Fruit fly (Drosophila melanogaster): ENCODE results near the gene CG10553.

The CG10553 gene

DNA sequence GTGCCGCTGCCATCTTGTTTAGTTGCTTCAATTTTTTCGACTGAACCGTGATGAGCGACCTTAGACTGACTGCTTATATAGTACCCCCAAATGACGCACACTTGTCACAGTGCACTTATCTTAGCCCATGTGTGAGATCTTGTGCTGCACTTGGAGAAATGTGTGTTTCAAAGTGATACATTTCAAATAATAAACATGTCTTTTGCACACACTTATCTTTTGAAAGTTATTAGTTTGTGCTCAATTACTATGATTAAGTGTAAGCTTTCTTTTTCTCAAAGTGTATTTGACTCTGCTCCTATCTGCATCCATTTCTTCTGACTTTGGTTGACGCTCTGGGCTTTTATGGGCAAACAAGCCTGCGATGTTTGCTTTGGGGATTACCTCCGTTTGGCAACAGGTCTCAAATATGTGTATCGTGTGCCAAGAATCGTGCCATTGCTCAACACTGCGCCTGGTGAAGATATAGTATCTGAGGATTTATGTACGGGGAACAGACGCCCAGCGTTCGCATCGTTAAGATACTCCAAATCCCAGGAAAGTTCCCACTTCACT is 38.0 kb downstream of the CG10553 start, which contains the start of gene CG10514:
Gene CG10514, minus strand, starts transcription at position 51 of the 555 bp plus-strand sequence.
- TF ChIP-seq Sox102F (GFP tag; optimal IDR thresholded peaks at IDR 0.05), result peak; percentile 4
- TF ChIP-seq svp (GFP tag), result peak; percentile 26
- peak; percentile 12 for TF ChIP-seq achi (GFP tag; optimal IDR thresholded peaks at IDR 0.05)
- no peak for TF ChIP-seq Met (GFP tag; optimal IDR thresholded peaks at IDR 0.05)
- TF ChIP-seq CG6276 (GFP tag; optimal IDR thresholded peaks at IDR 0.05), result no peak
- TF ChIP-seq vri (GFP tag; optimal IDR thresholded peaks at IDR 0.05), result peak; percentile 23
- no peak for TF ChIP-seq CG1621 (tag; optimal IDR thresholded peaks at IDR 0.05)

- TF ChIP-seq Eip75B (GFP tag; optimal IDR thresholded peaks at IDR 0.05), result no peak
- no peak for TF ChIP-seq achi (GFP tag; optimal IDR thresholded peaks at IDR 0.05)
- TF ChIP-seq topi (GFP tag; optimal IDR thresholded peaks at IDR 0.05), result no peak
- no peak for TF ChIP-seq CG16779 (tag; optimal IDR thresholded peaks at IDR 0.05)
- TF ChIP-seq CG11762 (GFP tag; optimal IDR thresholded peaks at IDR 0.05; ENCODE audit: insufficient read depth), result no peak
- TF ChIP-seq vri (GFP tag; optimal IDR thresholded peaks at IDR 0.05), result peak; percentile 6
- no peak for TF ChIP-seq fd85E (GFP tag; optimal IDR thresholded peaks at IDR 0.05)
- no peak for TF ChIP-seq dsx (GFP tag; optimal IDR thresholded peaks at IDR 0.05; ENCODE audit: poor library complexity, severe bottlenecking)
Measured at dm6 chr3R:25277112-25277511, 40.8 kb downstream of the CG10553 start, which contains the start of gene CG10513. CG10513 (minus strand) TSS chr3R:25277212.

dm6 chr3R:25275276-25275675 is 42.6 kb downstream of the CG10553 start:
- TF ChIP-seq Hr4 (GFP tag; optimal IDR thresholded peaks at IDR 0.05) (no peak), salr (GFP tag; optimal IDR thresholded peaks at IDR 0.05) (no peak), CG6854 (GFP tag; optimal IDR thresholded peaks at IDR 0.05) (no peak), Ets96B (tag; optimal IDR thresholded peaks at IDR 0.05) (no peak), vri (GFP tag; optimal IDR thresholded peaks at IDR 0.05) (peak; percentile 63), CG32006 (GFP tag; optimal IDR thresholded peaks at IDR 0.05) (no peak), Eip75B (GFP tag; optimal IDR thresholded peaks at IDR 0.05) (no peak), CG8319 (GFP tag; optimal IDR thresholded peaks at IDR 0.05) (no peak), CG16779 (tag; optimal IDR thresholded peaks at IDR 0.05) (peak; percentile 2), CG3032 (tag; optimal IDR thresholded peaks at IDR 0.05) (no peak), spab (GFP tag; optimal IDR thresholded peaks at IDR 0.05) (no peak), Ets21C (GFP tag; optimal IDR thresholded peaks at IDR 0.05) (no peak), Hr38 (GFP tag; optimal IDR thresholded peaks at IDR 0.05) (no peak), fkh (GFP tag; optimal IDR thresholded peaks at IDR 0.05) (peak; percentile 71), CG6163 (GFP tag; IDR thresholded peaks at IDR 0.05) (no peak), CG6792 (GFP tag; optimal IDR thresholded peaks at IDR 0.05) (no peak)

DNA sequence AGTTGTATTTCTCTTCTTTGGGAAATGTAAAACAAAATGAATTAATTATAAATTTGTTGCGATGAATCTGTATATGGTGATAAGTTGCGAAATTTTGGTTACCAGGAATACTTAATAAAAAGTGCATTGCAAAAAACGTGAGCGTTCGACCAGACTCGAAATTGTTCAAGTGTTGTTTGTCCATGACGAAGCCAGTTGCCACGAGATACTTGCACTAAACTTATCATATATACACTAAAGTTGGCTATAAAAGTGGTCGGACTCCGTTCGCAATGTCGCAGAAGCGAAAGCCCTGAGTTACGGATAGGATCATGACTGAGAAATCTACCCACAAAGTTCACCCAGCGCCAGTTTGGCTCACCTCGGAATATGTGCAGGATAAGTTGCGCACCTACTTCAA is 44.4 kb downstream of the CG10553 start, which contains the start of gene CG11878:
Gene CG11878, plus strand, starts transcription at position 301 of the 400 bp plus-strand sequence.
- no peak for TF ChIP-seq Smox (GFP tag; optimal IDR thresholded peaks at IDR 0.05)
- no peak for TF ChIP-seq CG6276 (GFP tag; optimal IDR thresholded peaks at IDR 0.05)
- TF ChIP-seq CG6163 (GFP tag; IDR thresholded peaks at IDR 0.05), result no peak
- TF ChIP-seq Ets96B (tag; optimal IDR thresholded peaks at IDR 0.05), result no peak

DNA sequence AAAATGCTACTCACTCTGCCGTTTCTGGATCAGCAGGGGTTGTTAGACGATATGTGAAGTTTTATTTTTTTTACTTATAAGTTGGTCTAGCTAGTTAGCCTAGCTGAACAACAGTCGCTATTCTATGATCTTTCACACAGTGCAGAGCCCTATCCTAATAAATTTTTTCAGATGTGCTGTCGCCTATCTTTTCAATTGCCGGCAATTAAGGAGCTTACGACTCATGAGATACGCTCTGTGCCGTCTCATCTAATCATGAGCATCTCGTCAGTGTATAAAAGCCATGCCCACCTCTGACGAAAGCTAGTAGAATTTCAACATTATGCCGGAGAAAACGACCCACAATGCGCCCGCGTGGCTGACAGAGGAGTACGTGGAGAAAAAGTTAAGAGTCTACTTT is 48.0 kb downstream of the CG10553 start, which contains the start of the genes CG11889 and CG11891:
Gene CG11889, plus strand, starts transcription at position 301 of the 400 bp plus-strand sequence.
Gene CG11891, plus strand, starts transcription at position 301 of the 400 bp plus-strand sequence.
- TF ChIP-seq CG10631 (GFP tag; optimal IDR thresholded peaks at IDR 0.05) (no peak), topi (GFP tag; optimal IDR thresholded peaks at IDR 0.05) (no peak)

DNA sequence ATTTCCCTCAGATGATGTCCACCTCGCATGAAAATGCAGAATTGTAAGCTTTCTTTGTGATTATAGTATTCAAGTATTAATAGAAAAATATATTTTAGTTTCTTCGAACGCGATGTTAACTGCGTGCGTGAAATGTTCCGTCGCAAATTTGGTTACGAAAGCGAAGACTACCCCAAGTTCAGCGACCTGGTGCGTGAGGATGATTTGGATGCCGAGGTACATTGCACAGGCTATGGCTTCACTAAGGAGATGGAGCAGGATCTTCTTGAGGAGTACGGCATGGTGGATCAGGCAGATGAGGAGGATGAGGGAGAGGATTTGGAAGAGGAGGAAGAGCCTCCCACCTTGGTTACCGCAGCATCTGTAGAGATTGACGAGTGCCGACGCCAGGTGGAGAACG is 51.2 kb downstream of the CG10553 start:
- TF ChIP-seq Sox15 (GFP tag; optimal IDR thresholded peaks at IDR 0.05) (no peak), CG6792 (GFP tag; optimal IDR thresholded peaks at IDR 0.05) (no peak), CG11294 (GFP tag; IDR thresholded peaks at IDR 0.05) (no peak), CG3032 (tag; optimal IDR thresholded peaks at IDR 0.05) (no peak), CG16779 (tag; optimal IDR thresholded peaks at IDR 0.05) (no peak), CG6808 (GFP tag; optimal IDR thresholded peaks at IDR 0.05) (no peak), Blimp-1 (GFP tag; optimal IDR thresholded peaks at IDR 0.05) (no peak), fkh (GFP tag; optimal IDR thresholded peaks at IDR 0.05) (no peak), lz (GFP tag; optimal IDR thresholded peaks at IDR 0.05) (no peak), Hr38 (GFP tag; optimal IDR thresholded peaks at IDR 0.05) (no peak), eg (GFP tag; IDR thresholded peaks at IDR 0.05) (no peak)
